Worm (Caenorhabditis elegans): ENCODE data around the gene C16E9.2.

- TF ChIP-seq ztf-23 (GFP tag; IDR thresholded peaks at IDR 0.05): no peak
- no peak for TF ChIP-seq ztf-29 (GFP tag; IDR thresholded peaks at IDR 0.05)
- TF ChIP-seq flt-1 (GFP tag; IDR thresholded peaks at IDR 0.05): no peak; the same call in 1 of the 2 replicates
- TF ChIP-seq ref-1 (GFP tag; conservative IDR thresholded peaks at IDR 0.05): no peak
- no peak for TF ChIP-seq T22C8.4 (GFP tag; IDR thresholded peaks at IDR 0.05)
- no peak for TF ChIP-seq klf-2 (GFP tag; conservative IDR thresholded peaks at IDR 0.05)
- TF ChIP-seq tab-1 (GFP tag; IDR thresholded peaks at IDR 0.05): no peak
- TF ChIP-seq cog-1 (tag; optimal IDR thresholded peaks at IDR 0.05): no peak
Measured at ce11 chrX:6934453-6934852, 1.1 kb upstream of the C16E9.2 start.

Data from whole organism, midembryonic.